Worm (Caenorhabditis elegans) whole organism, L4/young adult: ENCODE measurements around the gene lys-4.

Experiments used
- W03F9.2 ChIP-seq: fragments of 150-350 bp; optimal IDR thresholded peaks from 2 replicates; lab custom pipeline; 2014; ENCODE audit warnings: missing biosample characterization, missing genetic modification characterization
- dao-5 ChIP-seq: sonication (generic microtip); optimal IDR thresholded peaks from 2 replicates; lab custom pipeline; 2016; ENCODE audit warnings: missing genotype, missing genetic modification characterization, moderate library complexity, missing compliant biosample characterization
- him-1 ChIP-seq: sonication (generic microtip); optimal IDR thresholded peaks from 2 replicates; lab custom pipeline; 2016; ENCODE audit warnings: missing genotype, missing genetic modification reagents, missing genetic modification characterization, missing compliant biosample characterization

DNA sequence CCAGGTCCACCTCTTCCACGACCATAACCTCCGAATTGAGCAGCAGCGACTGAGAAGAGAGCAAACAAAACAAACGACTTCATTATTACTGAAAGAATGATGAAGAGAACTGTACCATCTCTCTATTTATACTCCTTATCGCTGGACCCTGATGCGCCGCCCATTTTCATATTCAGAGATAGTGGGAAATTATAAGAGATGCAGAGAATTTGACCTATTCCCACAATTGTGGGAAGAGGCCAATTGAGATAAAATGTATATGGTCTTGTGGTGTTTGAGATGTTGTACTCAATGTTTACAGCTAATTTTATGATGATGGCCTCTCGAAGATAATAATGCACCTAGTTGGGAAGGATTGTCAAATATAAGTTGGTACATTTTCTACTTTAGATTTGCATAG, 17.9 kb upstream of the lys-4 start, which contains the start of gene ttr-50:
- TF ChIP-seq him-1 (no peak), W03F9.2 (tag; lab: Kevin White, UChicago) (no peak), dao-5 (tag; lab: Kevin White, UChicago) (no peak)
